Worm (Caenorhabditis elegans) whole organism, late embryonic: ENCODE results near the gene prx-1.

Source experiments
- K02D7.2 ChIP-seq: sonication (generic microtip); optimal IDR thresholded peaks from 2 replicates; lab custom pipeline; 2017; ENCODE audit warnings: mild to moderate bottlenecking, missing genetic modification characterization, missing compliant biosample characterization
- K09A11.1 ChIP-seq: sonication (generic microtip); optimal IDR thresholded peaks from 2 replicates; lab custom pipeline; 2017; ENCODE audit warnings: antibody characterized with exemption, mild to moderate bottlenecking, missing genetic modification characterization, missing compliant biosample characterization; ENCODE audit not compliant: insufficient read depth
- T23F11.4 ChIP-seq: fragments of 200-800 bp; sonication (Bioruptor generic); optimal IDR thresholded peaks from 2 replicates; lab custom pipeline; 2018; ENCODE audit warnings: mild to moderate bottlenecking, missing genetic modification characterization, missing compliant biosample characterization
- Y22D7AL.16 ChIP-seq: sonication (generic microtip); optimal IDR thresholded peaks from 2 replicates; lab custom pipeline; 2016; ENCODE audit warnings: missing genetic modification characterization, missing compliant biosample characterization
- ahr-1 ChIP-seq: sonication (generic microtip); optimal IDR thresholded peaks from 2 replicates; lab custom pipeline; 2016; ENCODE audit warnings: missing genetic modification characterization, missing compliant biosample characterization
- ama-1 ChIP-seq: fragments of 150-350 bp; optimal IDR thresholded peaks from 2 replicates; lab custom pipeline; 2014
- ceh-14 ChIP-seq: sonication (generic microtip); optimal IDR thresholded peaks from 2 replicates; lab custom pipeline; 2016; ENCODE audit warnings: missing genotype, missing genetic modification characterization, missing compliant biosample characterization
- ceh-18 ChIP-seq: sonication (generic microtip); optimal IDR thresholded peaks from 2 replicates; lab custom pipeline; 2016; ENCODE audit warnings: missing genetic modification characterization, missing compliant biosample characterization
- ceh-2 ChIP-seq: sonication (generic microtip); optimal IDR thresholded peaks from 2 replicates; lab custom pipeline; 2016; ENCODE audit warnings: missing genotype, missing genetic modification characterization, missing compliant biosample characterization
- ceh-24 ChIP-seq: sonication (generic microtip); optimal IDR thresholded peaks from 2 replicates; lab custom pipeline; 2016; ENCODE audit warnings: mild to moderate bottlenecking, missing genetic modification characterization, missing compliant biosample characterization
- ceh-31 ChIP-seq: sonication (generic microtip); optimal IDR thresholded peaks from 2 replicates; lab custom pipeline; 2016; ENCODE audit warnings: missing genetic modification characterization, missing compliant biosample characterization
- ceh-45 ChIP-seq: fragments of 200-800 bp; sonication (Bioruptor generic); IDR thresholded peaks from 2 replicates; pipeline ENCODE4 v1.3.6; 2022; ENCODE audit warnings: missing genetic modification reagents, missing genetic modification characterization, missing compliant biosample characterization
- ceh-48 ChIP-seq: sonication (generic microtip); optimal IDR thresholded peaks from 2 replicates; lab custom pipeline; 2016; ENCODE audit warnings: missing genetic modification characterization, inconsistent platforms, missing compliant biosample characterization
- ceh-6 ChIP-seq: fragments of 200-800 bp; sonication (Bioruptor generic); optimal IDR thresholded peaks from 2 replicates; lab custom pipeline; 2018; ENCODE audit warnings: mild to moderate bottlenecking, missing genetic modification characterization, missing compliant biosample characterization
- che-1 ChIP-seq: sonication (generic microtip); optimal IDR thresholded peaks from 2 replicates; lab custom pipeline; 2016; ENCODE audit warnings: mild to moderate bottlenecking, missing genetic modification characterization, missing compliant biosample characterization
- dve-1 ChIP-seq: sonication (generic microtip); optimal IDR thresholded peaks from 2 replicates; lab custom pipeline; 2017; ENCODE audit warnings: antibody characterized with exemption, mild to moderate bottlenecking, missing genetic modification characterization, missing compliant biosample characterization
- elt-2 ChIP-seq: sonication (generic microtip); optimal IDR thresholded peaks from 2 replicates; lab custom pipeline; 2016; ENCODE audit warnings: missing genetic modification reagents, missing genetic modification characterization, missing compliant biosample characterization
- ets-4 ChIP-seq: sonication (generic microtip); optimal IDR thresholded peaks from 2 replicates; lab custom pipeline; 2016; ENCODE audit warnings: missing genetic modification characterization, missing compliant biosample characterization
- eyg-1 ChIP-seq: sonication (generic microtip); optimal IDR thresholded peaks from 2 replicates; lab custom pipeline; 2016; ENCODE audit warnings: missing genotype, missing genetic modification characterization, missing compliant biosample characterization
- fax-1 ChIP-seq: sonication (generic microtip); optimal IDR thresholded peaks from 2 replicates; lab custom pipeline; 2016; ENCODE audit warnings: missing genotype, missing genetic modification characterization, missing compliant biosample characterization
- fkh-6 ChIP-seq: sonication (generic microtip); optimal IDR thresholded peaks from 2 replicates; lab custom pipeline; 2016; ENCODE audit warnings: missing genetic modification characterization, missing compliant biosample characterization
- hlh-13 ChIP-seq: fragments of 200-800 bp; sonication (Bioruptor generic); optimal IDR thresholded peaks from 2 replicates; lab custom pipeline; 2018; ENCODE audit warnings: mild to moderate bottlenecking, missing genetic modification characterization, missing compliant biosample characterization
- hlh-15 ChIP-seq: sonication (generic microtip); optimal IDR thresholded peaks from 2 replicates; lab custom pipeline; 2016; ENCODE audit warnings: missing genetic modification characterization, missing compliant biosample characterization
- hlh-30 ChIP-seq: sonication (generic microtip); optimal IDR thresholded peaks from 2 replicates; lab custom pipeline; 2017; ENCODE audit warnings: antibody characterized with exemption, missing genetic modification characterization, missing compliant biosample characterization; ENCODE audit not compliant: insufficient read depth
- hlh-8 ChIP-seq: sonication (generic microtip); optimal IDR thresholded peaks from 2 replicates; lab custom pipeline; 2016; ENCODE audit warnings: missing genotype, missing genetic modification characterization, missing compliant biosample characterization
- lim-6 ChIP-seq: sonication (generic microtip); optimal IDR thresholded peaks from 2 replicates; lab custom pipeline; 2016; ENCODE audit warnings: missing genetic modification characterization, missing compliant biosample characterization
- madf-2 ChIP-seq: sonication (generic microtip); optimal IDR thresholded peaks from 2 replicates; lab custom pipeline; 2017; ENCODE audit warnings: missing genetic modification characterization, missing compliant biosample characterization
- mec-3 ChIP-seq: sonication (generic microtip); optimal IDR thresholded peaks from 2 replicates; lab custom pipeline; 2016; ENCODE audit warnings: borderline replicate concordance, missing genetic modification characterization, missing compliant biosample characterization
- nfya-1 ChIP-seq: sonication (generic microtip); optimal IDR thresholded peaks from 2 replicates; lab custom pipeline; 2017; ENCODE audit warnings: missing genetic modification characterization, mild to moderate bottlenecking, missing compliant biosample characterization, antibody characterized with exemption, moderate library complexity
- npax-4 ChIP-seq: sonication (generic microtip); optimal IDR thresholded peaks from 2 replicates; lab custom pipeline; 2016; ENCODE audit warnings: missing genetic modification characterization, missing compliant biosample characterization
- odd-2 ChIP-seq: sonication (generic microtip); optimal IDR thresholded peaks from 2 replicates; lab custom pipeline; 2017; ENCODE audit warnings: antibody characterized with exemption, mild to moderate bottlenecking, missing genetic modification characterization, missing compliant biosample characterization
- pag-3 ChIP-seq: sonication (generic microtip); optimal IDR thresholded peaks from 2 replicates; lab custom pipeline; 2016; ENCODE audit warnings: missing compliant biosample characterization, missing genetic modification characterization, borderline replicate concordance
- pat-9 ChIP-seq: fragments of 200-800 bp; sonication (Bioruptor generic); optimal IDR thresholded peaks from 2 replicates; lab custom pipeline; 2018; ENCODE audit warnings: mild to moderate bottlenecking, missing genetic modification characterization, moderate library complexity, missing compliant biosample characterization
- pax-1 ChIP-seq: fragments of 150-350 bp; optimal IDR thresholded peaks from 2 replicates; lab custom pipeline; 2014; ENCODE audit warnings: missing biosample characterization, missing genetic modification characterization
- pha-2 ChIP-seq: sonication (generic microtip); optimal IDR thresholded peaks from 2 replicates; lab custom pipeline; 2017; ENCODE audit warnings: mild to moderate bottlenecking, missing genetic modification characterization, missing compliant biosample characterization
- pha-4 ChIP-seq: fragments of 150-350 bp; optimal IDR thresholded peaks from 2 replicates; lab custom pipeline; 2018; ENCODE audit warnings: missing biosample characterization, missing genetic modification reagents, missing genetic modification characterization
- pqm-1 ChIP-seq: sonication (generic microtip); optimal IDR thresholded peaks from 2 replicates; lab custom pipeline; 2016; ENCODE audit warnings: missing genetic modification characterization, missing compliant biosample characterization
- ref-2 ChIP-seq: sonication (generic microtip); optimal IDR thresholded peaks from 2 replicates; lab custom pipeline; 2016; ENCODE audit warnings: missing genetic modification characterization, missing compliant biosample characterization
- rnt-1 ChIP-seq: sonication (generic microtip); optimal IDR thresholded peaks from 2 replicates; lab custom pipeline; 2016; ENCODE audit warnings: missing genetic modification characterization, missing compliant biosample characterization
- sdc-2 ChIP-seq: sonication (generic microtip); optimal IDR thresholded peaks from 2 replicates; lab custom pipeline; 2016; ENCODE audit warnings: missing genotype, missing genetic modification characterization, missing compliant biosample characterization
- sox-2 ChIP-seq: fragments of 200-800 bp; sonication (Bioruptor generic); IDR thresholded peaks from 2 replicates; pipeline ENCODE4 v1.3.6; 2022; ENCODE audit warnings: missing genetic modification reagents, missing genetic modification characterization, missing compliant biosample characterization
- sox-4 ChIP-seq: sonication (generic microtip); optimal IDR thresholded peaks from 2 replicates; lab custom pipeline; 2017; ENCODE audit warnings: mild to moderate bottlenecking, missing genetic modification characterization, inconsistent platforms, missing compliant biosample characterization
- syd-9 ChIP-seq: sonication (generic microtip); optimal IDR thresholded peaks from 2 replicates; lab custom pipeline; 2016; ENCODE audit warnings: mild to moderate bottlenecking, missing genetic modification characterization, moderate library complexity, missing compliant biosample characterization
- tbx-2 ChIP-seq: sonication (generic microtip); optimal IDR thresholded peaks from 2 replicates; lab custom pipeline; 2016; ENCODE audit warnings: missing genetic modification characterization, missing compliant biosample characterization
- unc-3 ChIP-seq, 2 experiments: fragments of 200-800 bp in 1 of 2; sonication (Bioruptor generic) in 1 of 2; sonication (generic microtip) in 1 of 2; conservative IDR thresholded peaks in 1 of 2; optimal IDR thresholded peaks in 1 of 2; 2 replicates each; pipeline versions ENCODE4 v1.3.6 to Lab custom; 2016 to 2022; ENCODE audit warnings: missing compliant biosample characterization in 2 of 2, missing genetic modification characterization in 2 of 2, missing genetic modification reagents in 1 of 2
- unc-55 ChIP-seq: sonication (generic microtip); optimal IDR thresholded peaks from 2 replicates; lab custom pipeline; 2017; ENCODE audit warnings: missing biosample characterization, missing genetic modification reagents, missing genetic modification characterization
- ztf-16 ChIP-seq: sonication (generic microtip); optimal IDR thresholded peaks from 2 replicates; lab custom pipeline; 2017; ENCODE audit warnings: missing genetic modification characterization, missing compliant biosample characterization

The prx-1 gene

DNA sequence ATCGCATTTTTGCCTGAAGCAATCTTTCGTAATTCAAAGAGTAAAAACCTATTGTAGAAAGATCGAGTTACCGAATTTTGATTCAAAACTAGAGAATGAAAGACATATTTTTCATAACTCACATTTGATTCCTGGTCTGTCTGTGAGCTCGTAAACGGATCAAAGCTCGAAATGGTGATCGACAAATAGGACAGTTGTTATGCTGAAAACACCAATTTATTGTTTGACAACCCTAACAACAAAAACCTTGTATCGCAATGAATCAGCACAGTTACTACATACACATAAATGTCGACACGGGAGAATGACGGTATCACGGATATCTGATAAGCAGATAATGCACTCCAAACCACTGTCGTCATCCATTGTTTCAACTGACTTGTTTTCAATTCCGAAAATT, 4.1 kb upstream of the prx-1 start (continued):
- no peak for TF ChIP-seq T23F11.4 (GFP tag; lab: Kevin White, UChicago)
- TF ChIP-seq elt-2 (tag; lab: Kevin White, UChicago): no peak

- TF ChIP-seq ama-1 (lab: Kevin White, UChicago): no peak
- no peak for TF ChIP-seq ceh-48 (tag; lab: Kevin White, UChicago)
- no peak for TF ChIP-seq sox-4 (tag; lab: Kevin White, UChicago)
- TF ChIP-seq hlh-13 (GFP tag; lab: Kevin White, UChicago): no peak
- no peak for TF ChIP-seq ceh-6
- TF ChIP-seq Y22D7AL.16: no peak
- TF ChIP-seq ztf-16 (tag; lab: Kevin White, UChicago): no peak
- TF ChIP-seq ceh-18 (tag; lab: Kevin White, UChicago): no peak
- no peak for TF ChIP-seq unc-3 (GFP tag; conservative IDR thresholded peaks at IDR 0.05; lab: Robert Waterston, UW)
- no peak for TF ChIP-seq unc-3 (tag; optimal IDR thresholded peaks at IDR 0.05; lab: Kevin White, UChicago)
- no peak for TF ChIP-seq pag-3
Measured at ce11 chrX:14311583-14311982, 2.1 kb upstream of the prx-1 start, which contains the start of gene mgrn-1. Gene mgrn-1, minus strand, starts transcription at chrX:14311683.

DNA sequence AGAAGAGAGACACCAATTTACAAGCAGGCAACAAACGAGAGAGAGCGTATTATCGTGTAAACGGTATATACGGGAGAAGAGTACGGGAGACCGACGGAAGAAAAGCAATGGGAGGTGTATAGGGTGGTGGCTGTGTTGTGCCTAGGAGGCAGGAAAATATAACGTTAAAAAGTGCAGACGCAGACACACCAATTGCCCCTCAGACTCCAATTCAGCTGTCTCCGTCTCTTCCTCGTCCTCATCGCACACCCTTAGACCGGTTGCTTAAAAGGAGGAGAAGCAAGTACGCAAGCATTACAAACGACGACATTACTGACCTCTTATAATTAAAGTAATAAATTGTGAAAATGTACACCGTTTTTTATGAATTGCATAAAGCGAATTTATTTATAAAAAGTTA, 1.3 kb upstream of the prx-1 start:
- TF ChIP-seq ceh-14 (tag; lab: Kevin White, UChicago) (no peak), ref-2 (tag; lab: Kevin White, UChicago) (peak; percentile 84), pqm-1 (tag; lab: Kevin White, UChicago) (no peak), rnt-1 (tag; lab: Kevin White, UChicago) (no peak), ceh-18 (tag; lab: Kevin White, UChicago) (peak; percentile 67), ceh-48 (tag; lab: Kevin White, UChicago) (no peak), odd-2 (tag; lab: Kevin White, UChicago) (no peak), pha-2 (tag; lab: Kevin White, UChicago) (peak; percentile 57), ets-4 (tag; lab: Kevin White, UChicago) (peak; percentile 32), pax-1 (tag; lab: Kevin White, UChicago) (peak; percentile 39), dve-1 (tag; lab: Kevin White, UChicago) (peak; percentile 47), ceh-2 (peak; percentile 63), che-1 (peak; percentile 7), T23F11.4 (GFP tag; lab: Kevin White, UChicago) (no peak), sox-4 (tag; lab: Kevin White, UChicago) (no peak), K02D7.2 (tag; lab: Kevin White, UChicago) (no peak), ceh-31 (tag; lab: Kevin White, UChicago) (peak; percentile 87), tbx-2 (tag; lab: Kevin White, UChicago) (peak; percentile 73), ceh-6 (no peak), hlh-30 (tag; lab: Kevin White, UChicago) (peak; percentile 21), K09A11.1 (tag; lab: Kevin White, UChicago) (no peak), unc-3 (GFP tag; conservative IDR thresholded peaks at IDR 0.05; lab: Robert Waterston, UW) (no peak), unc-3 (tag; optimal IDR thresholded peaks at IDR 0.05; lab: Kevin White, UChicago) (no peak), elt-2 (tag; lab: Kevin White, UChicago) (peak; percentile 31), sox-2 (GFP tag; lab: Robert Waterston, UW) (no peak), pha-4 (tag; lab: Kevin White, UChicago) (no peak), sdc-2 (tag; lab: Kevin White, UChicago) (peak; percentile 70), pat-9 (tag; lab: Kevin White, UChicago) (no peak), madf-2 (no peak), ama-1 (lab: Kevin White, UChicago) (no peak), hlh-15 (tag; lab: Kevin White, UChicago) (no peak), ceh-45 (no peak), hlh-8 (no peak), ahr-1 (tag; lab: Kevin White, UChicago) (peak; percentile 5), eyg-1 (tag; lab: Kevin White, UChicago) (no peak), ceh-24 (tag; lab: Kevin White, UChicago) (no peak), lim-6 (tag; lab: Kevin White, UChicago) (no peak), syd-9 (tag; lab: Kevin White, UChicago) (no peak), unc-55 (GFP tag; lab: Kevin White, UChicago) (peak; percentile 55), fax-1 (tag; lab: Kevin White, UChicago) (no peak), fkh-6 (tag; lab: Kevin White, UChicago) (no peak), nfya-1 (peak; percentile 86), pag-3 (no peak), ztf-16 (tag; lab: Kevin White, UChicago) (peak; percentile 40), mec-3 (tag; lab: Kevin White, UChicago) (no peak), npax-4 (tag; lab: Kevin White, UChicago) (no peak)
